Fruit fly (Drosophila melanogaster) whole organism, embryonic: Measurements from ENCODE around the gene Tep4.

Experiments used
- CG10274 ChIP-seq: fragments of 200-800 bp; sonication (Bioruptor generic); optimal IDR thresholded peaks from 3 replicates; lab custom pipeline; 2017; ENCODE audit warnings: missing biosample characterization, mild to moderate bottlenecking, missing genetic modification characterization
- CG10565 ChIP-seq: fragments of 200-800 bp; sonication (Bioruptor generic); optimal IDR thresholded peaks from 3 replicates; lab custom pipeline; 2016; ENCODE audit warnings: missing biosample characterization, mild to moderate bottlenecking, missing genetic modification characterization
- CG11560 ChIP-seq: fragments of 200-800 bp; sonication (Bioruptor generic); IDR thresholded peaks from 3 replicates; pipeline ENCODE4 v1.3.6; 2022; ENCODE audit warnings: missing biosample characterization, missing genetic modification characterization
- CG18262 ChIP-seq: fragments of 200-800 bp; optimal IDR thresholded peaks from 3 replicates; lab custom pipeline; 2019; ENCODE audit warnings: missing biosample characterization, mild to moderate bottlenecking, missing genetic modification characterization, moderate library complexity
- CG30020 ChIP-seq: fragments of 200-800 bp; optimal IDR thresholded peaks from 2 replicates; lab custom pipeline; 2019; ENCODE audit warnings: missing biosample characterization, mild to moderate bottlenecking, missing genetic modification characterization, moderate library complexity
- E2f1 ChIP-seq: fragments of 200-800 bp; sonication (Bioruptor generic); IDR thresholded peaks from 2 replicates; pipeline ENCODE4 v1.3.6; 2022; ENCODE audit warnings: missing biosample characterization, missing genetic modification characterization
- ara ChIP-seq: fragments of 200-800 bp; sonication (Bioruptor generic); IDR thresholded peaks from 2 replicates; pipeline ENCODE4 v1.3.6; 2022; ENCODE audit warnings: missing biosample characterization, missing genetic modification characterization
- inv ChIP-seq: fragments of 200-800 bp; sonication (Bioruptor generic); IDR thresholded peaks from 2 replicates; pipeline ENCODE4 v1.3.6; 2022; ENCODE audit warnings: missing biosample characterization, missing genetic modification characterization; ENCODE audit not compliant: partially characterized antibody
- pfk ChIP-seq: fragments of 200-800 bp; sonication (Bioruptor generic); optimal IDR thresholded peaks from 2 replicates; lab custom pipeline; 2018; ENCODE audit warnings: missing biosample characterization, mild to moderate bottlenecking, missing genetic modification characterization, moderate library complexity
- psq ChIP-seq: fragments of 200-800 bp; sonication (Bioruptor generic); optimal IDR thresholded peaks from 2 replicates; lab custom pipeline; 2017; ENCODE audit warnings: missing biosample characterization, missing genetic modification characterization

- TF ChIP-seq CG10274 (GFP tag; lab: Kevin White, UChicago) (peak; percentile 47), pfk (GFP tag; lab: Kevin White, UChicago) (peak; percentile 60), CG10565 (GFP tag; lab: Kevin White, UChicago) (no peak), CG11560 (tag; lab: Robert Waterston, UW) (no peak), E2f1 (GFP tag; lab: Robert Waterston, UW) (peak; percentile 41; the same call in 1 of the 2 replicates), psq (GFP tag; lab: Kevin White, UChicago) (no peak), CG18262 (tag; lab: Kevin White, UChicago) (peak; percentile 77), CG30020 (tag; lab: Kevin White, UChicago) (peak; percentile 29), ara (peak; percentile 51; the same call in 1 of the 2 replicates), inv (GFP tag; lab: Robert Waterston, UW) (no peak)
Measured at dm6 chr2L:19572496-19573317, 24.4 kb downstream of the Tep4 start.
